Worm (Caenorhabditis elegans): ENCODE data around the gene R04E5.8.

Gene R04E5.8

ce11 chrX:8787689-8788222 lies 18.2 kb downstream of the R04E5.8 start:
- TF ChIP-seq ets-4 (tag; optimal IDR thresholded peaks at IDR 0.05) = no peak
- no peak for TF ChIP-seq syd-9 (tag; optimal IDR thresholded peaks at IDR 0.05)
- no peak for TF ChIP-seq pag-3 (tag; optimal IDR thresholded peaks at IDR 0.05; ENCODE audit: borderline replicate concordance)
- no peak for TF ChIP-seq ref-2 (tag; optimal IDR thresholded peaks at IDR 0.05)
- TF ChIP-seq unc-55 (GFP tag; optimal IDR thresholded peaks at IDR 0.05) = no peak
- TF ChIP-seq ceh-2 (tag; optimal IDR thresholded peaks at IDR 0.05) = no peak
- no peak for TF ChIP-seq nhr-232 (tag; optimal IDR thresholded peaks at IDR 0.05)

DNA sequence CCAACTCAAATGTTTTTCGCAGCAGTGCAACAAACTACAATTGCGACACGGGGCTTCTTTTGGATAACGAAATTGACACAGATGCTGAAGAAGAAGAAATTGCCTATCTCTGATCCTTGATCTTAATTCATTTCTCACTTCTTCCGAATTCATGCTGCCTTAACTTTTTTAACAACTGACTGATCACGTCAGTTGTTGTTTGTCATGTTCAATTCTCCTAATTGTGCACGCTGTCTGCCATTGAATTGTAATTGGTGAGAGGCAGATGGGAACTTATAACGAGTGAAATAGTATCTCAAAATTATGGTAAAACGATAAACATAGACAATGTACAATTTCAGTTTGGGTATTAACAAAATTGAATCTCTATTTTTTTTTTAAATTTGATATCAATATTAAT lies 19.2 kb downstream of the R04E5.8 start:
- TF ChIP-seq pat-9 (tag; optimal IDR thresholded peaks at IDR 0.05) (no peak), ceh-22 (tag; optimal IDR thresholded peaks at IDR 0.05) (no peak), unc-55 (GFP tag; optimal IDR thresholded peaks at IDR 0.05) (peak; percentile 51)

DNA sequence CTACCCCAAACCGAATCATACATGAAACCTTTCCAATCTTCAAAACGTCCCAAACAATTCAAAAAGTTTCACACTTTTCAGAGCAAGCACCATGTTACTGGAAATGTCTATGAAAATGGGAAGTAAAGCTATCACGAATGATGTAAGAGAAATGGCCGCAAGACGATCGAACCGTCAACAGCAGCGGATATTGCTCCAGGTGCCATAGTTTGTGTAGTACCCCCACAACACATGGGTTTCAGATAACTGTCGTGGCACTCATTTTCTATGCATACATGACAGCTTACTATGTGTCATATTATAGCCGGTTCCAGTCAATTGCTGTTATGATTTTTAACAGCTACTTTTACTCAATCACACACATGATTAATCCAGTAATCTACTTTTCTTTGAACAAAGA lies 21.7 kb downstream of the R04E5.8 start, which contains the start of gene ZK721.3:
TSS of gene ZK721.3 (plus strand) at position 301 of the 400 bp plus-strand sequence.
- TF ChIP-seq elt-2 (tag; optimal IDR thresholded peaks at IDR 0.05) (no peak), mec-3 (tag; optimal IDR thresholded peaks at IDR 0.05; ENCODE audit: borderline replicate concordance) (no peak), ceh-6 (GFP tag; optimal IDR thresholded peaks at IDR 0.05) (no peak)

ce11 chrX:8778558-8778957 lies 27.4 kb downstream of the R04E5.8 start, which contains the start of gene ZK721.4:
TSS of gene ZK721.4 (plus strand) at chrX:8778858.
- no peak for TF ChIP-seq eyg-1 (tag; optimal IDR thresholded peaks at IDR 0.05)
- no peak for TF ChIP-seq fkh-6 (tag; optimal IDR thresholded peaks at IDR 0.05)
- no peak for TF ChIP-seq unc-42 (tag; optimal IDR thresholded peaks at IDR 0.05)
- no peak for TF ChIP-seq ceh-2 (tag; optimal IDR thresholded peaks at IDR 0.05)
- TF ChIP-seq ceh-22 (tag; optimal IDR thresholded peaks at IDR 0.05) = no peak
- TF ChIP-seq sdc-2 (tag; optimal IDR thresholded peaks at IDR 0.05) = no peak
- no peak for TF ChIP-seq sox-4 (tag; optimal IDR thresholded peaks at IDR 0.05)

- TF ChIP-seq unc-42 (tag; optimal IDR thresholded peaks at IDR 0.05) = peak; percentile 93
- TF ChIP-seq hlh-8 (tag; optimal IDR thresholded peaks at IDR 0.05) = no peak
- no peak for TF ChIP-seq che-1 (tag; optimal IDR thresholded peaks at IDR 0.05)
These were observed 35.6 kb downstream of the R04E5.8 start for ce11 chrX:8770316-8770715.

DNA sequence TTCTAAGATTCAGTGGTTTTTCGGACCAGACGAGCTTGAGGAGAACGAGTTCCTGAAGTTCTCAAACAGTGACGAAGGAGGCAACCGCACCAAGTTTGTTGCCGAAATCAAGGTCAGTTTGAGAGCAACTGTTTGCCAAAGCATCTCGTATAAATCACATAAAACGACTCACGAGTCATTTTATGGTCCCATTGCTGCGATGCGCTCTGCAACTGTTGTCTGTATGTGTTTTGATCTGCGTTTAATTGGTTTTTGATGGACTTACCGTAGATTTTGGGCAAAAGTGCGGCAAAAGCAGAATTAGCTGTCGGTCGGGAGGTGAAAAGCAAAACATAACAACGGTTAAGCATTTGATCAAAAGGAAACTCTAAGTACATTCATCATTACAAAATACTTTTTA lies 41.9 kb downstream of the R04E5.8 start:
- no peak for TF ChIP-seq pros-1 (tag; optimal IDR thresholded peaks at IDR 0.05)
- TF ChIP-seq ahr-1 (tag; optimal IDR thresholded peaks at IDR 0.05) = no peak
- no peak for TF ChIP-seq pha-4 (tag; optimal IDR thresholded peaks at IDR 0.05)
- TF ChIP-seq unc-42 (tag; optimal IDR thresholded peaks at IDR 0.05) = no peak
- no peak for TF ChIP-seq pha-2 (tag; optimal IDR thresholded peaks at IDR 0.05)
- no peak for TF ChIP-seq nhr-11 (tag; optimal IDR thresholded peaks at IDR 0.05)

- no peak for TF ChIP-seq ceh-45 (GFP tag; IDR thresholded peaks at IDR 0.05)
- TF ChIP-seq hlh-13 (GFP tag; optimal IDR thresholded peaks at IDR 0.05) = no peak
- TF ChIP-seq Y22D7AL.16 (tag; optimal IDR thresholded peaks at IDR 0.05) = no peak
- no peak for TF ChIP-seq elt-4 (tag; optimal IDR thresholded peaks at IDR 0.05)
- no peak for TF ChIP-seq rnt-1 (tag; optimal IDR thresholded peaks at IDR 0.05)
- no peak for TF ChIP-seq odd-2 (tag; optimal IDR thresholded peaks at IDR 0.05)
- no peak for TF ChIP-seq pha-2 (tag; optimal IDR thresholded peaks at IDR 0.05)
- TF ChIP-seq ttx-3 (tag; optimal IDR thresholded peaks at IDR 0.05) = no peak
- TF ChIP-seq tbx-7 (tag; optimal IDR thresholded peaks at IDR 0.05) = no peak
- no peak for TF ChIP-seq hlh-6 (tag; optimal IDR thresholded peaks at IDR 0.05)
- TF ChIP-seq ceh-9 (tag; optimal IDR thresholded peaks at IDR 0.05) = no peak
- TF ChIP-seq nhr-11 (tag; optimal IDR thresholded peaks at IDR 0.05) = no peak
- TF ChIP-seq ceh-2 (tag; optimal IDR thresholded peaks at IDR 0.05) = no peak
- no peak for TF ChIP-seq fkh-6 (tag; optimal IDR thresholded peaks at IDR 0.05)
These were observed 42.3 kb downstream of the R04E5.8 start, which contains the start of gene zig-12 for ce11 chrX:8763607-8764006. TSS of gene zig-12 (plus strand) at chrX:8763907.
